Fruit fly (Drosophila melanogaster): ENCODE measurements around the gene Obp28a.

DNA sequence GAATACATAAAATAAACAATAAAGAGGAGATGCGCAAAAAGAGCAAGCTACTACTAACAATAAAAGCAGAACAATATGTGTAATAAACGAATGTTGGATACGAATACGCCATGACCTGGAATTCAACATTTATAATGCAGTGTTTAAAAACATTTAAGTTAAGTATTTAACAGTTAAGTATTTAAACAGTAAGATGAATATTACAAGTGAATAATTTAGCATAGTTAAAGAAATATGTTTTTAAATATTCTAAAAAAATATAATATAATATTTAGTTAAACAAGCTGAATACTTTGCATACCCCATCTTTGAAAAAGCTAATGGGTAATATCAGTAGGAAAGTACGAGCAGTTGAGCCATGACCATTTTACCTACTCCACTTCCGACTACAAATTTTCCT lies 4.7 kb downstream of the Obp28a start:
- no peak for TF ChIP-seq CG8478 (optimal IDR thresholded peaks at IDR 0.05)
- no peak for TF ChIP-seq CTCF (optimal IDR thresholded peaks at IDR 0.05)
